Fruit fly (Drosophila melanogaster) whole organism, prepupa: ENCODE data around the gene CG9839.
A peak's percentile ranks its signal among the peaks of the same experiment; 100 is the strongest.

Source experiments
- Blimp-1 ChIP-seq: fragments of 200-800 bp; sonication (Bioruptor generic); optimal IDR thresholded peaks from 3 replicates; lab custom pipeline; 2017; ENCODE audit warnings: missing biosample characterization, missing genetic modification characterization, mild to moderate bottlenecking, moderate library complexity, missing genetic modification reagents
- CG10669 ChIP-seq: fragments of 200-800 bp; sonication (Bioruptor generic); optimal IDR thresholded peaks from 3 replicates; lab custom pipeline; 2018; ENCODE audit warnings: missing biosample characterization, mild to moderate bottlenecking, missing genetic modification characterization, moderate library complexity
- CG11762 ChIP-seq: fragments of 200-800 bp; sonication (Bioruptor generic); optimal IDR thresholded peaks from 3 replicates; lab custom pipeline; 2016; ENCODE audit warnings: missing biosample characterization, missing genetic modification characterization; ENCODE audit not compliant: insufficient read depth
- CG8319 ChIP-seq: fragments of 200-800 bp; sonication (Bioruptor generic); optimal IDR thresholded peaks from 3 replicates; lab custom pipeline; 2016; ENCODE audit warnings: missing biosample characterization, missing genetic modification characterization
- Eip78C ChIP-seq: fragments of 200-800 bp; sonication (Bioruptor generic); peaks from one replicate; lab custom pipeline; 2016; ENCODE audit warnings: missing biosample characterization, missing genetic modification characterization
- Eip93F ChIP-seq: fragments of 200-800 bp; sonication (Bioruptor generic); optimal IDR thresholded peaks from 2 replicates; lab custom pipeline; 2016; ENCODE audit warnings: missing biosample characterization, mild to moderate bottlenecking, missing genetic modification characterization
- Hr4 ChIP-seq: fragments of 200-800 bp; sonication (Bioruptor generic); optimal IDR thresholded peaks from 3 replicates; lab custom pipeline; 2016; ENCODE audit warnings: missing biosample characterization, missing genetic modification characterization
- Sox102F ChIP-seq: fragments of 200-800 bp; sonication (Bioruptor generic); optimal IDR thresholded peaks from 2 replicates; lab custom pipeline; 2016; ENCODE audit warnings: missing biosample characterization, mild to moderate bottlenecking, missing genetic modification characterization
- dsx ChIP-seq: fragments of 200-800 bp; optimal IDR thresholded peaks from 3 replicates; lab custom pipeline; 2019; ENCODE audit warnings: missing biosample characterization, mild to moderate bottlenecking, missing genetic modification characterization, moderate library complexity; ENCODE audit not compliant: poor library complexity, severe bottlenecking
- net ChIP-seq: fragments of 200-800 bp; sonication (Bioruptor generic); optimal IDR thresholded peaks from 3 replicates; lab custom pipeline; 2016; ENCODE audit warnings: missing biosample characterization, missing genetic modification characterization
- vri ChIP-seq: fragments of 200-800 bp; sonication (Bioruptor generic); optimal IDR thresholded peaks from 3 replicates; lab custom pipeline; 2016; ENCODE audit warnings: missing biosample characterization, mild to moderate bottlenecking, missing genetic modification characterization

dm6 chr3R:8812342-8812966, 6.9 kb upstream of the CG9839 start:
- TF ChIP-seq Eip78C (peak; percentile 97), Sox102F (GFP tag; lab: Kevin White, UChicago) (peak; percentile 58), CG10669 (GFP tag; lab: Kevin White, UChicago) (peak; percentile 80), Eip93F (GFP tag; lab: Kevin White, UChicago) (no peak), dsx (GFP tag; lab: Kevin White, UChicago) (peak; percentile 72), vri (GFP tag; lab: Kevin White, UChicago) (peak; percentile 27), net (GFP tag; lab: Kevin White, UChicago) (peak; percentile 76), Blimp-1 (GFP tag; lab: Kevin White, UChicago) (no peak), Hr4 (GFP tag; lab: Kevin White, UChicago) (peak; percentile 92), CG8319 (GFP tag; lab: Kevin White, UChicago) (peak; percentile 57), CG11762 (peak; percentile 75)
